Worm (Caenorhabditis elegans) whole organism, L1 larva: ENCODE results near the gene alg-1.
A peak's percentile ranks its signal among the peaks of the same experiment; 100 is the strongest.

Experiments
- C04F5.9 ChIP-seq: sonication (generic microtip); optimal IDR thresholded peaks from 2 replicates; lab custom pipeline; 2016; ENCODE audit warnings: missing genetic modification characterization, missing compliant biosample characterization
- alr-1 ChIP-seq: fragments of 200-800 bp; sonication (Bioruptor generic); optimal IDR thresholded peaks from 2 replicates; lab custom pipeline; 2018; ENCODE audit warnings: borderline replicate concordance, mild to moderate bottlenecking, missing genetic modification characterization, missing compliant biosample characterization
- blmp-1 ChIP-seq: fragments of 150-350 bp; optimal IDR thresholded peaks from 2 replicates; lab custom pipeline; 2014; ENCODE audit warnings: missing biosample characterization, missing genetic modification characterization
- ces-1 ChIP-seq: fragments of 150-350 bp; optimal IDR thresholded peaks from 2 replicates; lab custom pipeline; 2014; ENCODE audit warnings: missing biosample characterization, missing genetic modification reagents, missing genetic modification characterization
- dsc-1 ChIP-seq: sonication (generic microtip); optimal IDR thresholded peaks from 2 replicates; lab custom pipeline; 2016; ENCODE audit warnings: mild to moderate bottlenecking, missing genetic modification characterization, missing compliant biosample characterization
- efl-1 ChIP-seq, 4 experiments: fragments of 150-350 bp; optimal IDR thresholded peaks in 3 of 4; peaks in 1 of 4; 1 replicate in 1 of 4; 2 replicates in 3 of 4; lab custom pipeline; 2014; ENCODE audit warnings: missing biosample characterization in 2 of 4, missing genetic modification characterization in 2 of 4, missing genetic modification reagents in 2 of 4
- egl-13 ChIP-seq: sonication (generic microtip); optimal IDR thresholded peaks from 2 replicates; lab custom pipeline; 2016; ENCODE audit warnings: missing genotype, missing genetic modification reagents, missing genetic modification characterization, missing compliant biosample characterization
- ets-5 ChIP-seq: fragments of 200-800 bp; sonication (Bioruptor generic); IDR thresholded peaks from 2 replicates; pipeline ENCODE4 v1.3.6; 2022; ENCODE audit warnings: missing genetic modification characterization, missing compliant biosample characterization
- fkh-10 ChIP-seq: sonication (generic microtip); optimal IDR thresholded peaks from 2 replicates; lab custom pipeline; 2017; ENCODE audit warnings: missing biosample characterization, missing genetic modification reagents, missing genetic modification characterization
- fkh-4 ChIP-seq: sonication (generic microtip); optimal IDR thresholded peaks from 2 replicates; lab custom pipeline; 2016; ENCODE audit warnings: missing compliant biosample characterization, missing genetic modification characterization, borderline replicate concordance
- fkh-8 ChIP-seq: sonication (generic microtip); optimal IDR thresholded peaks from 2 replicates; lab custom pipeline; 2016; ENCODE audit warnings: mild to moderate bottlenecking, missing genetic modification characterization, missing compliant biosample characterization
- grh-1 ChIP-seq: fragments of 200-800 bp; sonication (Bioruptor generic); IDR thresholded peaks from 2 replicates; pipeline ENCODE4 v1.3.6; 2022; ENCODE audit warnings: missing genetic modification reagents, missing genetic modification characterization, missing compliant biosample characterization
- hpl-2 ChIP-seq: fragments of 150-350 bp; optimal IDR thresholded peaks from 2 replicates; lab custom pipeline; 2014; ENCODE audit warnings: missing biosample characterization, missing genetic modification reagents, missing genetic modification characterization
- isw-1 ChIP-seq: fragments of 200-800 bp; sonication (Bioruptor generic); IDR thresholded peaks from 2 replicates; pipeline ENCODE4 v1.3.6; 2022; ENCODE audit warnings: missing genetic modification characterization, missing compliant biosample characterization
- lir-3 ChIP-seq: sonication (generic microtip); optimal IDR thresholded peaks from 2 replicates; lab custom pipeline; 2016; ENCODE audit warnings: mild to moderate bottlenecking, missing genetic modification characterization, moderate library complexity, missing compliant biosample characterization; ENCODE audit not compliant: poor library complexity
- lsy-2 ChIP-seq, 2 experiments: fragments of 150-350 bp; optimal IDR thresholded peaks; 2 replicates each; lab custom pipeline; 2014; ENCODE audit warnings: missing biosample characterization in 2 of 2, missing genetic modification characterization in 2 of 2
- mdl-1 ChIP-seq, 2 experiments: fragments of 150-350 bp; optimal IDR thresholded peaks; 2 replicates each; lab custom pipeline; 2014 to 2017; ENCODE audit warnings: missing biosample characterization in 2 of 2, missing genetic modification characterization in 2 of 2, inconsistent platforms in 1 of 2
- mef-2 ChIP-seq: fragments of 150-350 bp; optimal IDR thresholded peaks from 2 replicates; lab custom pipeline; 2014; ENCODE audit warnings: missing biosample characterization, missing genetic modification characterization
- nhr-11 ChIP-seq: fragments of 150-350 bp; optimal IDR thresholded peaks from 2 replicates; lab custom pipeline; 2014; ENCODE audit warnings: missing biosample characterization, missing genetic modification characterization
- nhr-20 ChIP-seq: sonication (generic microtip); optimal IDR thresholded peaks from 2 replicates; lab custom pipeline; 2016; ENCODE audit warnings: mild to moderate bottlenecking, missing genetic modification characterization, missing compliant biosample characterization
- nhr-237 ChIP-seq: fragments of 150-350 bp; optimal IDR thresholded peaks from 2 replicates; lab custom pipeline; 2014; ENCODE audit warnings: missing biosample characterization, missing genetic modification characterization
- nhr-47 ChIP-seq: sonication (generic microtip); optimal IDR thresholded peaks from 2 replicates; lab custom pipeline; 2016; ENCODE audit warnings: mild to moderate bottlenecking, missing genetic modification characterization, moderate library complexity, missing compliant biosample characterization
- nhr-71 ChIP-seq: sonication (generic microtip); optimal IDR thresholded peaks from 2 replicates; lab custom pipeline; 2016; ENCODE audit warnings: mild to moderate bottlenecking, missing genetic modification characterization, moderate library complexity, missing compliant biosample characterization
- nhr-84 ChIP-seq: sonication (generic microtip); optimal IDR thresholded peaks from 2 replicates; lab custom pipeline; 2017; ENCODE audit warnings: missing biosample characterization, missing genetic modification characterization
- nhr-85 ChIP-seq: sonication (generic microtip); peaks from one replicate; lab custom pipeline; 2016; ENCODE audit warnings: missing genetic modification characterization, inconsistent platforms, missing compliant biosample characterization
- nhr-90 ChIP-seq: sonication (generic microtip); optimal IDR thresholded peaks from 2 replicates; lab custom pipeline; 2016; ENCODE audit warnings: mild to moderate bottlenecking, missing genetic modification characterization, missing compliant biosample characterization; ENCODE audit not compliant: poor library complexity
- pag-3 ChIP-seq: sonication (generic microtip); optimal IDR thresholded peaks from 2 replicates; lab custom pipeline; 2017; ENCODE audit warnings: missing genetic modification characterization, mild to moderate bottlenecking, missing compliant biosample characterization, antibody characterized with exemption, borderline replicate concordance; ENCODE audit not compliant: insufficient read depth
- pax-3 ChIP-seq: fragments of 200-800 bp; sonication (Bioruptor generic); optimal IDR thresholded peaks from 2 replicates; lab custom pipeline; 2018; ENCODE audit warnings: mild to moderate bottlenecking, missing genetic modification characterization, moderate library complexity, missing compliant biosample characterization
- pqm-1 ChIP-seq: sonication (generic microtip); optimal IDR thresholded peaks from 3 replicates; lab custom pipeline; 2017; ENCODE audit warnings: missing biosample characterization, missing genetic modification characterization
- rnt-1 ChIP-seq: sonication (generic microtip); optimal IDR thresholded peaks from 2 replicates; lab custom pipeline; 2016; ENCODE audit warnings: mild to moderate bottlenecking, missing genetic modification characterization, moderate library complexity, missing compliant biosample characterization
- skn-1 ChIP-seq: fragments of 150-350 bp; optimal IDR thresholded peaks from 2 replicates; lab custom pipeline; 2014; ENCODE audit warnings: missing biosample characterization, missing genetic modification characterization
- snpc-4 ChIP-seq: fragments of 150-350 bp; optimal IDR thresholded peaks from 2 replicates; lab custom pipeline; 2014; ENCODE audit warnings: missing biosample characterization, missing genetic modification characterization
- sptf-1 ChIP-seq: fragments of 150-350 bp; optimal IDR thresholded peaks from 2 replicates; lab custom pipeline; 2014; ENCODE audit warnings: missing biosample characterization, missing genetic modification characterization
- swsn-7 ChIP-seq: sonication (generic microtip); optimal IDR thresholded peaks from 2 replicates; lab custom pipeline; 2016; ENCODE audit warnings: missing genetic modification characterization, missing compliant biosample characterization
- tbx-2 ChIP-seq: sonication (generic microtip); optimal IDR thresholded peaks from 2 replicates; lab custom pipeline; 2016; ENCODE audit warnings: missing genetic modification characterization, missing compliant biosample characterization
- unc-30 ChIP-seq: sonication (generic microtip); optimal IDR thresholded peaks from 2 replicates; lab custom pipeline; 2017; ENCODE audit warnings: missing biosample characterization, missing genetic modification characterization
- unc-62 ChIP-seq: fragments of 150-350 bp; optimal IDR thresholded peaks from 2 replicates; lab custom pipeline; 2014; ENCODE audit warnings: missing biosample characterization, missing genetic modification reagents, missing genetic modification characterization
- xbp-1 ChIP-seq: sonication (generic microtip); optimal IDR thresholded peaks from 2 replicates; lab custom pipeline; 2016; ENCODE audit warnings: missing genetic modification characterization, missing compliant biosample characterization
- zip-4 ChIP-seq: fragments of 200-800 bp; sonication (Bioruptor generic); optimal IDR thresholded peaks from 2 replicates; lab custom pipeline; 2018; ENCODE audit warnings: mild to moderate bottlenecking, missing genetic modification characterization, moderate library complexity, missing compliant biosample characterization
- ztf-11 ChIP-seq, 2 experiments: sonication (generic microtip); optimal IDR thresholded peaks; 2 replicates each; lab custom pipeline; 2016 to 2017; ENCODE audit warnings: missing genetic modification characterization in 2 of 2, missing biosample characterization in 1 of 2, missing compliant biosample characterization in 1 of 2

The alg-1 gene

DNA sequence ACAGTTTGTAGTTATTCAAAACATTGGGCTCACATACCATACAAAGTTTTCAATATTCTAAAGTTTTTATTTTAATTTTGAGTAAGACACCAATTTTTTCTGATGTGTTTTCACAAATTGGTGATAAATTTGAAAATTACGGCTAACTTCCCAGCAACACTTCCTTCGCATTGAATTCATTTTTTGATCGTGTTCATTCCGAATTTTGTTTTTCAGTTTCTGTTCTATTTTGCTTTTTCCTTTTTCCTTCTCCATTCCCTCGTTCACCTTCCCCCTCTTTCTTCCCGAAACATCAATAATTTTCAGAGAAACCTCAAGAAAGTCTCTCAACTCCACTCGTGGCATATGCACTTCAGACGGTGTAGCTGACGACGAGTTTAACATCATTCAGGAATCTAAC lies at the start of gene alg-1:
alg-1 (plus strand) TSS at position 301 of the 400 bp plus-strand sequence.
- no peak for TF ChIP-seq pqm-1 (tag; lab: Kevin White, UChicago)
- TF ChIP-seq C04F5.9 (tag; lab: Kevin White, UChicago): no peak
- TF ChIP-seq nhr-237 (tag; lab: Kevin White, UChicago): no peak
- TF ChIP-seq alr-1 (tag; lab: Kevin White, UChicago): no peak
- TF ChIP-seq nhr-20 (tag; lab: Kevin White, UChicago): no peak

DNA sequence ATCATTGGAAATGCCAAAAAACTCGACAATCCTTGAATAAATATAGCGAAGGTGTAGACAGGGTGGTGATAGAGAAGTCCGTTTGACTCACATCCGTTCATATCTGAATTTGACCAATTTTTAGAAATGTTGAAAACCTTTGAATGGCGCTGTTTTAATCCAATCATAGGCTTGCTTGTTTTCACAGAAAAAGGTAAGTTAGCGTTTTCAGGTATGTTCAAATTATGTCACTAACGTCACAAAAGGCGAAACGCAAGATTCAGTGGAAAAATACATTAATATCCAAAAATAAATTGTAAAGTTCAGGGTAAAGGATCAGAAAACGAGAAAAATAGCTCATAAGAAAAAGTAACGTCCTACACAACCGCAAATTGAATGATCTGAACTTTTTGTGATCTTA lies 48.9 kb upstream of the alg-1 start, which contains the start of gene sra-38:
sra-38 (minus strand) TSS at position 101 of the 400 bp plus-strand sequence.
- TF ChIP-seq hpl-2: no peak
- no peak for TF ChIP-seq pqm-1 (tag; lab: Kevin White, UChicago)
- no peak for TF ChIP-seq xbp-1
- no peak for TF ChIP-seq skn-1
- TF ChIP-seq snpc-4 (tag; lab: Kevin White, UChicago): no peak
- no peak for TF ChIP-seq blmp-1 (tag; lab: Kevin White, UChicago)
- no peak for TF ChIP-seq nhr-84 (tag; lab: Kevin White, UChicago)
- TF ChIP-seq sptf-1 (tag; lab: Kevin White, UChicago): no peak
- TF ChIP-seq alr-1 (tag; lab: Kevin White, UChicago): no peak
- no peak for TF ChIP-seq ztf-11 (tag; optimal IDR thresholded peaks at IDR 0.05; lab: Kevin White, UChicago)
- TF ChIP-seq, all 84 proteins: peak for 0

DNA sequence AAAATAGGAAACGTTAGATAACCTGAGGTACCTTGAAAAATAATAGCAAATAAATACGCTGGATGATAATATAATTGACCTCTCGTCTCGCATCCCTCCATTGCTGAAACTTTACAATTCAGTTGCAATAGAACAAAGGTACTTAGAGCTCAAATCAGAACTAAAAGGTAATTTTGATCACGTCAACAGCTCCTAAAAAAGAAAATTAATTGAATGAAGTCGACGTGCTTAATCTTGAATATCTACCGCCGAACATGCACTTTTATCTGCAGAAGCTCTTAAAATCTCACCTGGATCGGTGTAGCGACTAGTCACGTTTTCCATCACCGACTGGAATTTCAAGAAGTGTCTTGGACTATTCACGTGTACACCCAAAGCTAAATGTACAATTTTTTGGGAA lies 45.6 kb upstream of the alg-1 start, which contains the start of gene sra-39:
sra-39 (minus strand) TSS at position 101 of the 400 bp plus-strand sequence.
- no peak for TF ChIP-seq lir-3 (tag; lab: Kevin White, UChicago)
- TF ChIP-seq nhr-85 (tag; lab: Kevin White, UChicago): peak; percentile 18
- TF ChIP-seq C04F5.9 (tag; lab: Kevin White, UChicago): no peak
- no peak for TF ChIP-seq efl-1 (optimal IDR thresholded peaks at IDR 0.05; lab: Kevin White, UChicago)
- no peak for TF ChIP-seq efl-1 (GFP tag; optimal IDR thresholded peaks at IDR 0.05 in 1 of 2; lab: Kevin White, UChicago)
- TF ChIP-seq zip-4: no peak
- no peak for TF ChIP-seq xbp-1
- no peak for TF ChIP-seq nhr-47 (tag; lab: Kevin White, UChicago)
- no peak for TF ChIP-seq pax-3 (tag; lab: Kevin White, UChicago)

DNA sequence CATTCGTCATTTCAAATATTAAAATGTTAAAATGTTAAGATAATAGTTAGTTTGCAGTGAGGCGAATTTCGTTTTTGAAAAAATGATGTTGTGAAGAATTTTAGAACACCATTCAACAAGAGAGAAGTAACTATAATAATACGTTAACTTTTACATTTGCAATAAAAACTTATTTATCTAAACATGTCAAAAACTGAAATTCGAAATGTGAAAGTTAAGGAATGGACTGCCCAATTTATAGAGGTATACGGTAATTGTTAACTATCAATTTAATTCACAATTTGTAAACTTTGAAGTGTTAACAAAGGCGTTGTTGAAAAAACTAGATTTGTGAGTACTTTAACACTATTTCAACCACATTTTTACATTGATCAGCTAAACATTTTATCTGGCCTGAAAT lies 45.1 kb upstream of the alg-1 start:
- TF ChIP-seq ces-1 (GFP tag; lab: Kevin White, UChicago) (no peak), nhr-11 (tag; lab: Kevin White, UChicago) (no peak), efl-1 (optimal IDR thresholded peaks at IDR 0.05; lab: Kevin White, UChicago) (no peak), efl-1 (GFP tag; optimal IDR thresholded peaks at IDR 0.05 in 1 of 2; lab: Kevin White, UChicago) (peak in 1 of 2 experiments; percentile 30), blmp-1 (tag; lab: Kevin White, UChicago) (no peak), pag-3 (no peak)

DNA sequence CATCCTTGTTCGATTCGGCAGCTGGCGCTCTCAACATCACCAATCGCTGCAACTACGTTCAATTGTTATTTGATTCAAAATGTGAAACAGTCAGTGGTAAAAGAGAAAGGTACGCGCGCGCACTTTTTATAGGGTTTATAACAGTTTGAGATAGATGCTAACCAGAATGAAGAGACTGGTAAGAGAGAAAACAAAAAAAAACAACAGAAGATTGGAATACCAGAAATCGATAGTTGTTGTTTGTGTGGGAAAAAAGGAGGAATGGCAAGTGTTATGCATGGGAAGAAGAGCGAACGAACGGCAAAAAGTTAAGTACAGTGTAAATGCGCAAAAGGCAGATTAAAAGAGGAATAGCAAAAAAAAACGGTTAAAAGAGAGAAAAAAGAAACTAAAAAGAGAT lies 39.1 kb upstream of the alg-1 start, which contains the start of gene Y26E6A.3:
Y26E6A.3 (minus strand) TSS at position 101 of the 400 bp plus-strand sequence.
- TF ChIP-seq blmp-1 (tag; lab: Kevin White, UChicago) (peak; percentile 44), nhr-11 (tag; lab: Kevin White, UChicago) (no peak), ztf-11 (tag; optimal IDR thresholded peaks at IDR 0.05; lab: Kevin White, UChicago) (no peak), skn-1 (no peak), C04F5.9 (tag; lab: Kevin White, UChicago) (no peak), nhr-90 (tag; lab: Kevin White, UChicago) (no peak), mdl-1 (tag; optimal IDR thresholded peaks at IDR 0.05; lab: Kevin White, UChicago) (no peak)
- TF ChIP-seq, all 84 proteins: peak for 1

DNA sequence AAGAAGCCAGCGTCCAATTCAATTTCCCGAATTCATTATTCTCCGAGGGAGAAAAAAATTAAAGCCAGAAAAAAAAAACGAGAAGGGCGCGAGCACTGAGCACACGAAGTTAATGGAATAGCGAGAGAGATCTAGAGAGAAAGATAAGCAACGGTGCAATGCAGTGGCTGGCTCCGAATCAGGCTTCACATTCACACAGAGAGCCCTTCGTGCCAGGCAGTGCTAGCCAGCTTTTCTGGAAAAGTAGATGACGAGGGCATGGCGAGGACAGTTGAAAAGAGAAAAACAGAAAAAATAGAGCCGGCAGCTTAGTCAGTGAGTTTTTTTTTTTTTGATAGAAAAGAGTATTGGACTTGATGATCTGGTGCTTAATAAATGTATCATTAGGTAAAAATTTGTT lies 35.3 kb upstream of the alg-1 start:
- TF ChIP-seq unc-30 (tag; lab: Kevin White, UChicago) (peak; percentile 24), pax-3 (tag; lab: Kevin White, UChicago) (peak; percentile 4), nhr-71 (tag; lab: Kevin White, UChicago) (peak; percentile 45), efl-1 (optimal IDR thresholded peaks at IDR 0.05; lab: Kevin White, UChicago) (no peak), efl-1 (GFP tag; optimal IDR thresholded peaks at IDR 0.05 in 1 of 2; lab: Kevin White, UChicago) (no peak), rnt-1 (tag; lab: Kevin White, UChicago) (no peak), egl-13 (peak; percentile 7), fkh-8 (peak; percentile 84), grh-1 (no peak), fkh-4 (no peak), unc-62 (GFP tag; lab: Kevin White, UChicago) (no peak), nhr-47 (tag; lab: Kevin White, UChicago) (peak; percentile 40), dsc-1 (tag; lab: Kevin White, UChicago) (peak; percentile 52), lsy-2 (tag; optimal IDR thresholded peaks at IDR 0.05; lab: Kevin White, UChicago) (no peak), tbx-2 (tag; lab: Kevin White, UChicago) (no peak), nhr-85 (tag; lab: Kevin White, UChicago) (no peak), ets-5 (GFP tag; lab: Robert Waterston, UW) (no peak), isw-1 (GFP tag; lab: Robert Waterston, UW) (no peak), mef-2 (tag; lab: Kevin White, UChicago) (no peak), fkh-10 (GFP tag; lab: Kevin White, UChicago) (peak; percentile 47), swsn-7 (tag; lab: Kevin White, UChicago) (peak; percentile 30)
